Fruit fly (Drosophila melanogaster) whole organism, pupa: ENCODE measurements around the gene CG10862.

Source experiments
- CG10348 ChIP-seq: fragments of 200-800 bp; sonication (Bioruptor generic); IDR thresholded peaks from 2 replicates; pipeline ENCODE4 v1.3.6; 2022; ENCODE audit warnings: missing biosample characterization, missing genetic modification characterization
- CG12605 ChIP-seq: fragments of 200-800 bp; sonication (Bioruptor generic); IDR thresholded peaks from 2 replicates; pipeline ENCODE4 v1.3.6; 2022; ENCODE audit warnings: missing biosample characterization, missing genetic modification characterization
- CG13204 ChIP-seq: fragments of 200-800 bp; sonication (Bioruptor generic); optimal IDR thresholded peaks from 2 replicates; lab custom pipeline; 2018; ENCODE audit warnings: missing biosample characterization, mild to moderate bottlenecking, missing genetic modification characterization, moderate library complexity
- CG14655 ChIP-seq: fragments of 200-800 bp; sonication (Bioruptor generic); optimal IDR thresholded peaks from 3 replicates; lab custom pipeline; 2017; ENCODE audit warnings: mild to moderate bottlenecking, missing biosample characterization, missing genetic modification reagents, missing genetic modification characterization
- CG15710 ChIP-seq: fragments of 200-800 bp; sonication (Bioruptor generic); optimal IDR thresholded peaks from 2 replicates; lab custom pipeline; 2018; ENCODE audit warnings: missing biosample characterization, mild to moderate bottlenecking, missing genetic modification characterization, moderate library complexity
- CG17806 ChIP-seq: fragments of 200-800 bp; sonication (Bioruptor generic); optimal IDR thresholded peaks from 2 replicates; lab custom pipeline; 2018; ENCODE audit warnings: missing biosample characterization, mild to moderate bottlenecking, missing genetic modification characterization, moderate library complexity
- CG32121 ChIP-seq: fragments of 200-800 bp; sonication (Bioruptor generic); IDR thresholded peaks from 2 replicates; pipeline ENCODE4 v1.3.6; 2022; ENCODE audit warnings: missing biosample characterization, missing genetic modification characterization
- CG34367 ChIP-seq: fragments of 200-800 bp; sonication (Bioruptor generic); optimal IDR thresholded peaks from 2 replicates; lab custom pipeline; 2018; ENCODE audit warnings: missing biosample characterization, mild to moderate bottlenecking, missing genetic modification characterization
- CG4496 ChIP-seq: fragments of 200-800 bp; sonication (Bioruptor generic); IDR thresholded peaks from 3 replicates; pipeline ENCODE4 v1.3.6; 2022; ENCODE audit warnings: missing biosample characterization, missing genetic modification characterization
- CG8159 ChIP-seq: fragments of 200-800 bp; sonication (Bioruptor generic); optimal IDR thresholded peaks from 3 replicates; lab custom pipeline; 2018; ENCODE audit warnings: missing biosample characterization, mild to moderate bottlenecking, missing genetic modification characterization, moderate library complexity
- CG8301 ChIP-seq: fragments of 200-800 bp; sonication (Bioruptor generic); optimal IDR thresholded peaks from 2 replicates; lab custom pipeline; 2018; ENCODE audit warnings: missing biosample characterization, mild to moderate bottlenecking, missing genetic modification characterization
- CG9948 ChIP-seq: fragments of 200-800 bp; sonication (Bioruptor generic); optimal IDR thresholded peaks from 2 replicates; lab custom pipeline; 2018; ENCODE audit warnings: missing biosample characterization, mild to moderate bottlenecking, missing genetic modification characterization, moderate library complexity
- D1 ChIP-seq: fragments of 200-800 bp; sonication (Bioruptor generic); optimal IDR thresholded peaks from 2 replicates; lab custom pipeline; 2018; ENCODE audit warnings: missing biosample characterization, mild to moderate bottlenecking, missing genetic modification characterization, moderate library complexity
- EcR ChIP-seq: fragments of 200-800 bp; sonication (Bioruptor generic); optimal IDR thresholded peaks from 3 replicates; lab custom pipeline; 2019; ENCODE audit warnings: missing biosample characterization, missing genetic modification characterization, mild to moderate bottlenecking, moderate library complexity, missing genetic modification reagents
- Ets98B ChIP-seq: fragments of 200-800 bp; sonication (Bioruptor generic); IDR thresholded peaks from 2 replicates; pipeline ENCODE4 v1.3.6; 2022; ENCODE audit warnings: missing biosample characterization, missing genetic modification characterization
- Pif1A ChIP-seq: fragments of 200-800 bp; sonication (Bioruptor generic); optimal IDR thresholded peaks from 3 replicates; lab custom pipeline; 2016; ENCODE audit warnings: missing biosample characterization, missing genetic modification characterization
- Pif1B ChIP-seq: fragments of 200-800 bp; sonication (Bioruptor generic); optimal IDR thresholded peaks from 3 replicates; lab custom pipeline; 2016; ENCODE audit warnings: missing biosample characterization, missing genetic modification characterization
- Snoo ChIP-seq: fragments of 200-800 bp; sonication (Bioruptor generic); optimal IDR thresholded peaks from 3 replicates; lab custom pipeline; 2017; ENCODE audit warnings: missing biosample characterization, mild to moderate bottlenecking, missing genetic modification characterization, inconsistent platforms
- fd96Ca ChIP-seq: fragments of 200-800 bp; sonication (Bioruptor generic); IDR thresholded peaks from 3 replicates; pipeline ENCODE4 v1.3.6; 2022; ENCODE audit warnings: missing biosample characterization, missing genetic modification characterization
- gl ChIP-seq: fragments of 200-800 bp; sonication (Bioruptor generic); optimal IDR thresholded peaks from 2 replicates; lab custom pipeline; 2018; ENCODE audit warnings: missing biosample characterization, mild to moderate bottlenecking, missing genetic modification characterization
- rn ChIP-seq: fragments of 200-800 bp; sonication (Bioruptor generic); IDR thresholded peaks from 2 replicates; pipeline ENCODE4 v1.3.6; 2022; ENCODE audit warnings: missing biosample characterization, missing genetic modification characterization

CG10862 gene

DNA sequence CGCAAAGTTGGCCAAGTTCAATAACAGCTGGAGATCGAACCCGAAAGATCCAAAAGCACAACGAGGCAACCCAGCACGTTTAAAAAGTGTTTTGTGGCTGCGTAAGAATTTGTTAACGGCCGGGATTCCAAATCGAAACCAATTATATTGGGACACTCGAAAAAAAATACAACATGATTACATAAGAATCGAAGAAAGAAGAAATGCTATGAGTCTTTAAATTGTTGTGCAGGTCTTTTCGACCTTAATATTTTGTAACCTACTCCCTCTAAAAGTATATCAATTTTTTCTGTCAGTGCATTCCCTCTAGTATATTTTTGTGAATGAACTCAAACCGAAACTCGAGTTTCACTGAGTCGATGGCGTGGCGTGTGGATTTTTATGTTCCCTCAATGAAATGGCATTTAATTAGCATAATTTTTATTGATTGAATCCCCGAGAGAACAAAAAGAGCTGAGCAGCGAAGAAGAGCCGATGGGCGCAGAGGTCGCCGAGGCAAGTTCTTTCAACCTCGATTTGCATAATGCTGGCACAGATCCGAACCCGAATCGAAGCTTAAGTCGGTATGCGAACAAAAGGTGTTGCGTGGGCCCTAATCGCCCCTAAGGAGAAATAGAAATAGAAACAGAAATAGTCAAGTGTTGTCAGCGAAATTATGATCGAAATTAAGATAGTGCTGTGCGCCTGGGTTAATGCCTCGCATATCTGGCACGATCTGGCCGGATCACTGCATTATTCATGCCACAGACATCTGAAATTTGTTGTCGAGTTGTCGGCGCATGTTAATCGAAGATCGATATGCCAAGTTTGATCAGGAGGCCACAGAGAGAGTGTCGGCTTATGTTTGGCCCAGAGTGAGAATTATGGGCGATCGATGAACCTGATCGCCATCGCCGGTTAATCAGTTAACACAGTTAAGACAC is 11.0 kb upstream of the CG10862 start:
- TF ChIP-seq gl (tag; lab: Kevin White, UChicago), result no peak
- no peak for TF ChIP-seq CG4496 (GFP tag; lab: Robert Waterston, UW)
- TF ChIP-seq Ets98B (GFP tag; lab: Robert Waterston, UW), result no peak
- TF ChIP-seq Pif1B (GFP tag; lab: Kevin White, UChicago), result no peak
- TF ChIP-seq CG32121, result no peak
- TF ChIP-seq CG12605 (GFP tag; lab: Robert Waterston, UW), result no peak
- no peak for TF ChIP-seq Pif1A (GFP tag; lab: Kevin White, UChicago)
- TF ChIP-seq Snoo (tag; lab: Kevin White, UChicago), result no peak
- TF ChIP-seq D1 (tag; lab: Kevin White, UChicago), result no peak

DNA sequence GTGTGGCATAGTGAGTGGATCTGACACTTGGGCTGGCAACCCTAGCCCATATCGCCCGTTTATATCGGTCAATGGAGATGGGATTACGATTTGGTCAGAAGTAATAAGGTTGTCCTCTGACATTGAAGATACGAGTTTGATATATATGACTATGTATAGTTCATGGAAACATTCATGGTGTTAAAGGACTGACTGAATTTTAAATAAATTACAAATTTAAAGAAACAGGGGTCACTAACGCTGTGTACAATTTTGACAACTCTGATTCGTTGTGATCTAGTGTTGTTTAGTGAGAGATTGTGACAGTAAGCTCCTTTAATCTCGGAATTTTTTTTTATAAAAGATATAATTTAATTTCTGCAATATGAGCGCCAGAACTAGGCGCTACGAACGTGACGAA is 4.2 kb upstream of the CG10862 start, which contains the start of gene CG43098:
Gene CG43098 (plus strand): TSS at position 301 of the 400 bp plus-strand sequence.
- TF ChIP-seq Snoo (tag; lab: Kevin White, UChicago) (no peak), CG8301 (no peak), gl (tag; lab: Kevin White, UChicago) (no peak), Pif1B (GFP tag; lab: Kevin White, UChicago) (no peak)

DNA sequence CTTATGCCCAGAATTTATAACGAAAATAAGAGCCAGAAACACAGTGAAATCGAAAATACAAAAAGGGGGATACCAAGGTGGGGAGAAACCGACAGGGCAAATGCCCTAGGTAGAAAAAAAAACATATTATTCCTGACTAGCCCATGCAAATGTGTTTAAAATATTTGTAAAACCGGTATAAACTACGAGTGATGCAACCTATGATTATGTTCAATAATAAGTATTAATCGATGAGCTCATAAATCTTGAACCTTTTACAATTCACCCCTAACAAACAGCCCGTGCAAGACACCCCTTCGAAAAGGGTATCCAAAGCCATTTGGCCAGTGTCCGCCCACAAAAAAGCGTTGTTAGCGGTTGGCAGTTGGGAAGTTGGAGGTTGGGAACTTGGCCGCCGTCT is 3.3 kb upstream of the CG10862 start:
- TF ChIP-seq CG9948 (tag; lab: Kevin White, UChicago) (no peak), Ets98B (GFP tag; lab: Robert Waterston, UW) (no peak)

DNA sequence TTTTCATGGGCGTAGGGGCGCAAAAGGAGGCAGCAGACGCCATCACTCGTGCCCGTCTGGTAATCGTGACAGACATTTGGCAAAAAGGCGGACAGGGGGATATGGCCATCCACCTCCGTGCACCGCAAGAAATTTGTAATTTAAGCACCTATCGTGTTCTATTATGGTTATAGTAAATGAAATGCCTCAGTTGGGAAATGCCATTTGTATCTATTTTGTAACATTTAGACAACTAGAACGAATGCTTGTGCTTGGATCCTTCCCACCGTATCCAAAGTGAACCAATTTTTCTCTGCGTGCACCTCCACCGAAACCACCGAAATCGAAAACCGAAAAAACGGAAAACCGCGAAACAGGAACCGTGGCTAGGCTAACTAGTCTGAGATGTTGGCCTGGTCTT is 2.3 kb upstream of the CG10862 start:
- TF ChIP-seq CG14655 (GFP tag; lab: Kevin White, UChicago), result peak; percentile 64
- peak; percentile 25 for TF ChIP-seq CG17806 (tag; lab: Kevin White, UChicago)
- TF ChIP-seq Snoo (tag; lab: Kevin White, UChicago), result no peak
- TF ChIP-seq CG12605 (GFP tag; lab: Robert Waterston, UW), result peak; percentile 65
- TF ChIP-seq CG32121, result peak; percentile 85
- peak; percentile 77; the same call in 2 of the 3 replicates for TF ChIP-seq CG4496 (GFP tag; lab: Robert Waterston, UW)
- no peak for TF ChIP-seq CG13204 (GFP tag; lab: Kevin White, UChicago)
- no peak for TF ChIP-seq rn
- TF ChIP-seq CG8301, result peak; percentile 70
- TF ChIP-seq fd96Ca (GFP tag; lab: Robert Waterston, UW), result peak; percentile 87
- TF ChIP-seq CG9948 (tag; lab: Kevin White, UChicago), result peak; percentile 27
- peak; percentile 10 for TF ChIP-seq Pif1B (GFP tag; lab: Kevin White, UChicago)
- peak; percentile 16 for TF ChIP-seq CG8159
- TF ChIP-seq EcR (GFP tag; lab: Kevin White, UChicago), result no peak
- TF ChIP-seq D1 (tag; lab: Kevin White, UChicago), result no peak
- TF ChIP-seq CG34367 (tag; lab: Kevin White, UChicago), result no peak
- no peak for TF ChIP-seq gl (tag; lab: Kevin White, UChicago)
- TF ChIP-seq Ets98B (GFP tag; lab: Robert Waterston, UW), result peak; percentile 82
- peak; percentile 22 for TF ChIP-seq CG15710 (tag; lab: Kevin White, UChicago)
- TF ChIP-seq CG10348, result 0 out of 2 replicates have a peak, but pooled peaks have one; percentile 34
- TF ChIP-seq Pif1A (GFP tag; lab: Kevin White, UChicago), result peak; percentile 45
- TF ChIP-seq, all 21 proteins: peak for 14

DNA sequence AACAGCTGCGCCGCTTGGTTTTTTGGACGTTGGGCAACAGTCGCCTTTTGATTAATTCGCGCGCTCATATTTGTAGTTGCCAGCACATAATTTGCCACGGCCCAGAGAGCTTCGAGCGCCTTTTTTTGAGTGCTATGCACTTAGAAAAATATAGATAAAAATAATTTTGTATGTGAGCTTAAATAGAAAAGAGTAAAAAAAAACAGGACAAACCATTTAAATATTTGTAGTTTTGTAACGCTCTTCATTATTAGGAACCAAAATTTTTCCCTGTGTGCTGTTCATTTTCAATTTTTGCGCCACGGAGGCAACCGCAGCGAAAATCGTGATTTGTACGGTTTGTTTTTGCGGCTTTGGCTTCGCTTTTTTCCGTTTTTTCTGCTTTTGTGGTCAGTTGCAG is 5.0 kb downstream of the CG10862 start:
- TF ChIP-seq CG14655 (GFP tag; lab: Kevin White, UChicago) (peak; percentile 57), CG10348 (no peak), CG32121 (peak; percentile 62), CG34367 (tag; lab: Kevin White, UChicago) (no peak), gl (tag; lab: Kevin White, UChicago) (no peak), Ets98B (GFP tag; lab: Robert Waterston, UW) (peak; percentile 76), CG8159 (no peak), Pif1B (GFP tag; lab: Kevin White, UChicago) (peak; percentile 27), rn (peak; percentile 46; the same call in 1 of the 2 replicates), CG9948 (tag; lab: Kevin White, UChicago) (peak; percentile 9), fd96Ca (GFP tag; lab: Robert Waterston, UW) (peak; percentile 67; the same call in 2 of the 3 replicates), CG17806 (tag; lab: Kevin White, UChicago) (no peak), CG4496 (GFP tag; lab: Robert Waterston, UW) (peak; percentile 62; the same call in 2 of the 3 replicates), D1 (tag; lab: Kevin White, UChicago) (no peak), CG13204 (GFP tag; lab: Kevin White, UChicago) (no peak), CG8301 (peak; percentile 30), EcR (GFP tag; lab: Kevin White, UChicago) (no peak), CG15710 (tag; lab: Kevin White, UChicago) (no peak), Snoo (tag; lab: Kevin White, UChicago) (peak; percentile 30), Pif1A (GFP tag; lab: Kevin White, UChicago) (peak; percentile 34), CG12605 (GFP tag; lab: Robert Waterston, UW) (no peak; the same call in 1 of the 2 replicates)
- TF ChIP-seq, all 21 proteins: peak for 11
